Fruit fly (Drosophila melanogaster) whole organism, embryonic: ENCODE measurements around the gene Son.

ENCODE experiments used
- CG10321 ChIP-seq: fragments of 200-800 bp; sonication (Bioruptor generic); IDR thresholded peaks from 2 replicates; pipeline ENCODE4 v1.3.6; 2022; ENCODE audit warnings: missing biosample characterization, missing genetic modification characterization
- CG10462 ChIP-seq: fragments of 200-800 bp; sonication (Bioruptor generic); optimal IDR thresholded peaks from 2 replicates; lab custom pipeline; 2016; ENCODE audit warnings: missing biosample characterization, missing genetic modification characterization
- CG10979 ChIP-seq: fragments of 200-800 bp; sonication (Bioruptor generic); optimal IDR thresholded peaks from 2 replicates; lab custom pipeline; 2018; ENCODE audit warnings: missing biosample characterization, mild to moderate bottlenecking, missing genetic modification characterization, moderate library complexity
- CG11504 ChIP-seq: fragments of 200-800 bp; sonication (Bioruptor generic); optimal IDR thresholded peaks from 3 replicates; lab custom pipeline; 2019; ENCODE audit warnings: missing biosample characterization, mild to moderate bottlenecking, missing genetic modification characterization, moderate library complexity
- CG12299 ChIP-seq: fragments of 200-800 bp; sonication (Bioruptor generic); optimal IDR thresholded peaks from 2 replicates; lab custom pipeline; 2018; ENCODE audit warnings: missing biosample characterization, mild to moderate bottlenecking, missing genetic modification characterization
- CG17385 ChIP-seq: fragments of 200-800 bp; sonication (Bioruptor generic); optimal IDR thresholded peaks from 3 replicates; lab custom pipeline; 2018; ENCODE audit warnings: missing biosample characterization, mild to moderate bottlenecking, missing genetic modification characterization
- CG30020 ChIP-seq: fragments of 200-800 bp; optimal IDR thresholded peaks from 2 replicates; lab custom pipeline; 2019; ENCODE audit warnings: missing biosample characterization, mild to moderate bottlenecking, missing genetic modification characterization, moderate library complexity
- CG4707 ChIP-seq: fragments of 200-800 bp; sonication (Bioruptor generic); optimal IDR thresholded peaks from 2 replicates; lab custom pipeline; 2018; ENCODE audit warnings: missing biosample characterization, mild to moderate bottlenecking, missing genetic modification characterization, moderate library complexity
- CG4854 ChIP-seq: fragments of 200-800 bp; sonication (Bioruptor generic); optimal IDR thresholded peaks from 2 replicates; lab custom pipeline; 2016; ENCODE audit warnings: missing biosample characterization, missing genetic modification characterization, inconsistent platforms
- CG7745 ChIP-seq: fragments of 200-800 bp; sonication (Bioruptor generic); optimal IDR thresholded peaks from 2 replicates; lab custom pipeline; 2018; ENCODE audit warnings: missing biosample characterization, mild to moderate bottlenecking, missing genetic modification characterization, moderate library complexity
- CG8290 ChIP-seq, 3 experiments: fragments of 200-800 bp; sonication (Bioruptor generic); optimal IDR thresholded peaks; 2 replicates each; lab custom pipeline; 2016 to 2019; ENCODE audit warnings: missing biosample characterization in 3 of 3, missing genetic modification characterization in 3 of 3, mild to moderate bottlenecking in 2 of 3, moderate library complexity in 1 of 3
- CG8765 ChIP-seq: fragments of 200-800 bp; sonication (Bioruptor generic); IDR thresholded peaks from 2 replicates; pipeline ENCODE4 v1.3.6; 2022; ENCODE audit warnings: missing biosample characterization, missing genetic modification characterization
- CG9817 ChIP-seq: fragments of 200-800 bp; sonication (Bioruptor generic); optimal IDR thresholded peaks from 2 replicates; lab custom pipeline; 2018; ENCODE audit warnings: missing biosample characterization, mild to moderate bottlenecking, missing genetic modification characterization, moderate library complexity
- CoRest ChIP-seq: fragments of 200-800 bp; sonication (Bioruptor generic); optimal IDR thresholded peaks from 3 replicates; lab custom pipeline; 2018; ENCODE audit warnings: missing biosample characterization, mild to moderate bottlenecking, missing genetic modification characterization, moderate library complexity
- Eip74EF ChIP-seq, 2 experiments: fragments of 200-800 bp in 1 of 2; fragments of >200 bp in 1 of 2; sonication (Bioruptor generic) in 1 of 2; optimal IDR thresholded peaks; 2 replicates each; lab custom pipeline; 2017 to 2019; ENCODE audit warnings: missing biosample characterization in 2 of 2, missing genetic modification characterization in 2 of 2, mild to moderate bottlenecking in 1 of 2, moderate library complexity in 1 of 2
- GATAe ChIP-seq: fragments of 200-800 bp; sonication (Bioruptor generic); conservative IDR thresholded peaks from 2 replicates; pipeline ENCODE4 v1.3.6; 2022; ENCODE audit warnings: missing biosample characterization, missing genetic modification characterization
- Gsc ChIP-seq: fragments of 200-800 bp; sonication (Bioruptor generic); IDR thresholded peaks from 2 replicates; pipeline ENCODE4 v1.3.6; 2022; ENCODE audit warnings: missing biosample characterization, missing genetic modification characterization
- HHEX ChIP-seq: fragments of 200-800 bp; sonication (Bioruptor generic); optimal IDR thresholded peaks from 3 replicates; lab custom pipeline; 2017; ENCODE audit warnings: missing biosample characterization, mild to moderate bottlenecking, missing genetic modification characterization, missing genetic modification reagents
- Hmr ChIP-seq: fragments of 200-800 bp; sonication (Bioruptor generic); optimal IDR thresholded peaks from 3 replicates; lab custom pipeline; 2017; ENCODE audit warnings: mild to moderate bottlenecking, missing biosample characterization, missing genetic modification reagents, missing genetic modification characterization
- Lhr ChIP-seq: fragments of 200-800 bp; sonication (Bioruptor generic); optimal IDR thresholded peaks from 3 replicates; lab custom pipeline; 2017; ENCODE audit warnings: mild to moderate bottlenecking, missing biosample characterization, missing genetic modification reagents, missing genetic modification characterization
- Max ChIP-seq: fragments of 200-800 bp; sonication (Bioruptor generic); optimal IDR thresholded peaks from 2 replicates; lab custom pipeline; 2016; ENCODE audit warnings: missing biosample characterization, mild to moderate bottlenecking, missing genetic modification characterization
- NfI ChIP-seq: fragments of 200-800 bp; sonication (Bioruptor generic); optimal IDR thresholded peaks from 3 replicates; lab custom pipeline; 2018; ENCODE audit warnings: missing biosample characterization, mild to moderate bottlenecking, missing genetic modification characterization, moderate library complexity
- Rx ChIP-seq: fragments of 200-800 bp; sonication (Bioruptor generic); IDR thresholded peaks from 2 replicates; pipeline ENCODE4 v1.3.6; 2022; ENCODE audit warnings: missing biosample characterization, missing genetic modification characterization
- Side ChIP-seq: fragments of 200-800 bp; sonication (Bioruptor generic); optimal IDR thresholded peaks from 2 replicates; lab custom pipeline; 2016; ENCODE audit warnings: missing biosample characterization, missing genetic modification characterization
- Sin3A ChIP-seq: fragments of >200 bp; optimal IDR thresholded peaks from 2 replicates; lab custom pipeline; 2018
- Sox102F ChIP-seq: fragments of 200-800 bp; sonication (Bioruptor generic); optimal IDR thresholded peaks from 2 replicates; lab custom pipeline; 2018; ENCODE audit warnings: missing biosample characterization, mild to moderate bottlenecking, missing genetic modification characterization, moderate library complexity
- Sry-δ ChIP-seq: fragments of 200-800 bp; sonication (Bioruptor generic); optimal IDR thresholded peaks from 2 replicates; lab custom pipeline; 2016; ENCODE audit warnings: missing biosample characterization, missing genetic modification characterization
- Taf1 ChIP-seq: fragments of 200-800 bp; sonication (Bioruptor generic); IDR thresholded peaks from 2 replicates; pipeline ENCODE4 v1.3.6; 2022; ENCODE audit warnings: missing biosample characterization, missing genetic modification characterization
- abd-A ChIP-seq: fragments of 200-800 bp; sonication (Bioruptor generic); optimal IDR thresholded peaks from 3 replicates; lab custom pipeline; 2019; ENCODE audit warnings: missing biosample characterization, mild to moderate bottlenecking, missing genetic modification characterization, moderate library complexity
- cato ChIP-seq: fragments of 200-800 bp; sonication (Bioruptor generic); optimal IDR thresholded peaks from 2 replicates; lab custom pipeline; 2016; ENCODE audit warnings: missing biosample characterization, missing genetic modification characterization, borderline replicate concordance
- chif ChIP-seq, 2 experiments: fragments of 200-800 bp; sonication (Bioruptor generic); optimal IDR thresholded peaks; 3 replicates each; lab custom pipeline; 2016; ENCODE audit warnings: missing biosample characterization in 2 of 2, missing genetic modification characterization in 2 of 2
- dati ChIP-seq: fragments of 200-800 bp; sonication (Bioruptor generic); IDR thresholded peaks from 2 replicates; pipeline ENCODE4 v1.3.6; 2022; ENCODE audit warnings: missing biosample characterization, missing genetic modification characterization
- exex ChIP-seq: fragments of 200-800 bp; sonication (Bioruptor generic); optimal IDR thresholded peaks from 4 replicates; lab custom pipeline; 2018; ENCODE audit warnings: missing biosample characterization, mild to moderate bottlenecking, missing genetic modification characterization, moderate library complexity
- gce ChIP-seq: fragments of 200-800 bp; sonication (Bioruptor generic); IDR thresholded peaks from 3 replicates; pipeline ENCODE4 v1.3.6; 2022; ENCODE audit warnings: missing biosample characterization, missing genetic modification characterization
- kah ChIP-seq: fragments of 200-800 bp; sonication (Bioruptor generic); optimal IDR thresholded peaks from 2 replicates; lab custom pipeline; 2018; ENCODE audit warnings: missing biosample characterization, mild to moderate bottlenecking, missing genetic modification characterization
- mirr ChIP-seq: fragments of 200-800 bp; sonication (Bioruptor generic); optimal IDR thresholded peaks from 3 replicates; lab custom pipeline; 2018; ENCODE audit warnings: missing biosample characterization, mild to moderate bottlenecking, missing genetic modification characterization
- nau ChIP-seq: fragments of 200-800 bp; sonication (Bioruptor generic); optimal IDR thresholded peaks from 3 replicates; lab custom pipeline; 2017; ENCODE audit warnings: missing biosample characterization, mild to moderate bottlenecking, missing genetic modification characterization, missing genetic modification reagents
- nerfin-2 ChIP-seq: fragments of 200-800 bp; sonication (Bioruptor generic); IDR thresholded peaks from 2 replicates; pipeline ENCODE4 v1.3.6; 2022; ENCODE audit warnings: missing biosample characterization, missing genetic modification characterization; ENCODE audit not compliant: partially characterized antibody
- p53 ChIP-seq: fragments of 200-800 bp; sonication (Bioruptor generic); optimal IDR thresholded peaks from 2 replicates; lab custom pipeline; 2016; ENCODE audit warnings: missing biosample characterization, missing genetic modification characterization
- rib ChIP-seq: fragments of 200-800 bp; sonication (Bioruptor generic); IDR thresholded peaks from 2 replicates; pipeline ENCODE4 v1.3.6; 2022; ENCODE audit warnings: missing biosample characterization, missing genetic modification characterization
- shn ChIP-seq: fragments of 200-800 bp; sonication (Bioruptor generic); optimal IDR thresholded peaks from 3 replicates; lab custom pipeline; 2016; ENCODE audit warnings: missing biosample characterization, missing genetic modification characterization
- sr ChIP-seq: fragments of 200-800 bp; sonication (Bioruptor generic); IDR thresholded peaks from 3 replicates; pipeline ENCODE4 v1.3.6; 2022; ENCODE audit warnings: missing biosample characterization, missing genetic modification characterization
- tup ChIP-seq: fragments of 200-800 bp; sonication (Bioruptor generic); optimal IDR thresholded peaks from 2 replicates; lab custom pipeline; 2016; ENCODE audit warnings: missing biosample characterization, mild to moderate bottlenecking, missing genetic modification characterization, moderate library complexity
- vfl ChIP-seq: fragments of 200-800 bp; sonication (Bioruptor generic); optimal IDR thresholded peaks from 2 replicates; lab custom pipeline; 2016; ENCODE audit warnings: missing biosample characterization, missing genetic modification characterization
- zfh2 ChIP-seq: fragments of 200-800 bp; sonication (Bioruptor generic); optimal IDR thresholded peaks from 2 replicates; lab custom pipeline; 2016; ENCODE audit warnings: missing biosample characterization, missing genetic modification characterization

Gene Son

DNA sequence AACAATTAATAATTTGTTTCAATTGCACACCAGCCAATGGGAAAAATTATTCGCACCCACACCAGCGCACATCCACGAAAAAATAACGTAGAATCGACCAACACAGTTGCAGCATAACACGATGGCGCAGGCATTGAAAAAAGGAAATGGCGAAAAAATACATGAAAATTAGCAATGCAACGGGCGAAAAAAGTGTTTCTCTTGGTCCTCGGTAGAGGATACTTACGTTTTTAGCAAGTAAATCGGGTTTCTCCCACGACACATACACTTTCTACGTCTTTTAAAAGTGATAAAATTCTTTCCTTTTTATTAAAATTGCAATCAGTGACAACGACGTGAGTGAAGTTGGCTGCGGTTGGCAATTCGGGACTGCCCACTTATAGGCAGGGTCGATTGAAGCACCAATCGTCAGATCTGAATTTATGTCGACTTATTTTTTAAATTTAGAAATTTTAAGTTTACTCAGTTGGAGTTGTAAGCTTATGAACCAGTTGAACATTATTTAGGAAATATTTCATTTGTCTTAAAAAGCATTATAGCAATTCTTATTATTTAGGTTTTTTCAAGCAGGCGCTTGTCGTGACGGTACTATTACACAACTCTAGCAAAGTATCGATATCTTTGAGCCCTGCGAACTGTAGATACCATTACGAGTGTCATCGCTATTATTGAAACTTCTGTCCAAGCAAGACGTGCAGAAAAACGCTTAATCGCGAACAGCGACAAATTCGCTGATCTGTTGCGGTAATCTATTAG lies at the start of gene Son, which contains the start of gene Kap-alpha3 (continued):
- TF ChIP-seq CG7745 (tag; lab: Kevin White, UChicago) = peak; percentile 42
- TF ChIP-seq Taf1 (GFP tag; lab: Robert Waterston, UW) = peak; percentile 60; the same call in 1 of the 2 replicates
- TF ChIP-seq vfl (GFP tag; lab: Kevin White, UChicago) = peak; percentile 88
- TF ChIP-seq shn (GFP tag; lab: Kevin White, UChicago) = peak; percentile 96
- peak; percentile 79 for TF ChIP-seq CG8290 (GFP tag; optimal IDR thresholded peaks at IDR 0.05; lab: Kevin White, UChicago)
- TF ChIP-seq CG8290 (tag; optimal IDR thresholded peaks at IDR 0.05; lab: Kevin White, UChicago) = peak; percentile 79 to 95
- TF ChIP-seq CG9817 (tag; lab: Kevin White, UChicago) = peak; percentile 94
- peak; percentile 89 for TF ChIP-seq CG30020 (tag; lab: Kevin White, UChicago)
- peak; percentile 87 for TF ChIP-seq Rx
- peak; percentile 94 for TF ChIP-seq HHEX (GFP tag; lab: Kevin White, UChicago)
- peak; percentile 86 for TF ChIP-seq tup (GFP tag; lab: Kevin White, UChicago)
- peak; percentile 94 for TF ChIP-seq CG4854 (GFP tag; lab: Kevin White, UChicago)
- peak; percentile 96 for TF ChIP-seq Hmr
- peak; percentile 77 for TF ChIP-seq rib (GFP tag; lab: Robert Waterston, UW)
- peak; percentile 85 for TF ChIP-seq kah (GFP tag; lab: Kevin White, UChicago)
- TF ChIP-seq nerfin-2 = peak; percentile 65
- peak; percentile 35; the same call in 1 of the 2 replicates for TF ChIP-seq Gsc (GFP tag; lab: Robert Waterston, UW)
- TF ChIP-seq cato (GFP tag; lab: Kevin White, UChicago) = peak; percentile 90
- no peak for TF ChIP-seq nau (GFP tag; lab: Kevin White, UChicago)
- peak; percentile 93 for TF ChIP-seq Lhr
- peak; percentile 83 for TF ChIP-seq p53
- TF ChIP-seq NfI (GFP tag; lab: Kevin White, UChicago) = peak; percentile 97
- peak; percentile 76 for TF ChIP-seq exex (tag; lab: Kevin White, UChicago)
- TF ChIP-seq CG10462 (GFP tag; lab: Kevin White, UChicago) = peak; percentile 79
- TF ChIP-seq GATAe (GFP tag; lab: Robert Waterston, UW) = peak; percentile 62; the same call in 1 of the 2 replicates
- TF ChIP-seq CG10321 = peak; percentile 72
- TF ChIP-seq mirr = peak; percentile 96
- peak; percentile 96 for TF ChIP-seq Max (GFP tag; lab: Kevin White, UChicago)
- TF ChIP-seq CG17385 (GFP tag; lab: Kevin White, UChicago) = peak; percentile 93
- peak; percentile 91 to 95 for TF ChIP-seq chif (GFP tag; optimal IDR thresholded peaks at IDR 0.05; lab: Kevin White, UChicago)
- TF ChIP-seq Side (GFP tag; lab: Kevin White, UChicago) = peak; percentile 92
- TF ChIP-seq sr (GFP tag; lab: Robert Waterston, UW) = peak; percentile 89
- peak; percentile 91 for TF ChIP-seq CG4707 (GFP tag; lab: Kevin White, UChicago)
- peak; percentile 96 for TF ChIP-seq zfh2 (GFP tag; lab: Kevin White, UChicago)
- peak; percentile 92 for TF ChIP-seq CoRest (tag; lab: Kevin White, UChicago)
- TF ChIP-seq CG12299 = peak; percentile 86
- TF ChIP-seq CG8765 = peak; percentile 73
- TF ChIP-seq abd-A (tag; lab: Kevin White, UChicago) = no peak
- peak; percentile 80 for TF ChIP-seq Sox102F (GFP tag; lab: Kevin White, UChicago)
- TF ChIP-seq CG10979 (tag; lab: Kevin White, UChicago) = peak; percentile 79
- TF ChIP-seq gce = peak; percentile 83
- peak; percentile 98 for TF ChIP-seq Sry-δ
- TF ChIP-seq Sin3A (lab: Kevin White, UChicago) = peak; percentile 97
- peak in 1 of 2 experiments; percentile 76 for TF ChIP-seq Eip74EF (GFP tag; optimal IDR thresholded peaks at IDR 0.05; lab: Kevin White, UChicago)
- peak; percentile 74 for TF ChIP-seq dati (GFP tag; lab: Robert Waterston, UW)
- TF ChIP-seq CG11504 (tag; lab: Kevin White, UChicago) = peak; percentile 87
- TF ChIP-seq, all 482 proteins: peak for 455
